Fruit fly (Drosophila melanogaster): ENCODE measurements around the gene CG14406.

The CG14406 gene

dm6 chrX:14952845-14953720 lies 42.4 kb upstream of the CG14406 start, which contains the start of gene pdgy (continued):
- TF ChIP-seq vri (GFP tag; optimal IDR thresholded peaks at IDR 0.05): peak; percentile 7
- TF ChIP-seq Blimp-1 (GFP tag; optimal IDR thresholded peaks at IDR 0.05): peak; percentile 58
- TF ChIP-seq net (GFP tag; optimal IDR thresholded peaks at IDR 0.05): peak; percentile 61
- peak; percentile 6; the same call in 1 of the 2 replicates for TF ChIP-seq CG11294 (GFP tag; IDR thresholded peaks at IDR 0.05)
- no peak for TF ChIP-seq CG11902 (GFP tag; optimal IDR thresholded peaks at IDR 0.05)
- TF ChIP-seq acj6 (GFP tag; optimal IDR thresholded peaks at IDR 0.05): no peak
- TF ChIP-seq CG3032 (tag; optimal IDR thresholded peaks at IDR 0.05): peak; percentile 31
- peak; percentile 76 for TF ChIP-seq CG7368 (GFP tag; optimal IDR thresholded peaks at IDR 0.05)
- peak; percentile 79 for TF ChIP-seq CG6163 (GFP tag; IDR thresholded peaks at IDR 0.05)
- peak; percentile 88 for TF ChIP-seq CG1621 (tag; optimal IDR thresholded peaks at IDR 0.05)

- TF ChIP-seq Sox15 (GFP tag; optimal IDR thresholded peaks at IDR 0.05) (peak; percentile 74), CG6854 (GFP tag; optimal IDR thresholded peaks at IDR 0.05) (peak; percentile 28), eg (GFP tag; IDR thresholded peaks at IDR 0.05) (peak; percentile 90), dac (GFP tag; optimal IDR thresholded peaks at IDR 0.05) (peak; percentile 66), fkh (GFP tag; optimal IDR thresholded peaks at IDR 0.05) (no peak), Gug (GFP tag; IDR thresholded peaks at IDR 0.05) (peak; percentile 83), topi (GFP tag; optimal IDR thresholded peaks at IDR 0.05) (peak; percentile 84), svp (GFP tag) (peak; percentile 91), Ets96B (tag; optimal IDR thresholded peaks at IDR 0.05) (peak; percentile 67), Sox102F (GFP tag; optimal IDR thresholded peaks at IDR 0.05) (peak; percentile 88), Eip93F (GFP tag; optimal IDR thresholded peaks at IDR 0.05) (peak; percentile 54), CG16779 (tag; optimal IDR thresholded peaks at IDR 0.05) (peak; percentile 63), CG31627 (GFP tag; optimal IDR thresholded peaks at IDR 0.05) (peak; percentile 86), Hr38 (GFP tag; optimal IDR thresholded peaks at IDR 0.05) (no peak), CG11902 (GFP tag; optimal IDR thresholded peaks at IDR 0.05) (peak; percentile 60), Hr39 (GFP tag; optimal IDR thresholded peaks at IDR 0.05) (peak; percentile 88), CG10631 (GFP tag; optimal IDR thresholded peaks at IDR 0.05) (peak; percentile 72), Ets21C (GFP tag; optimal IDR thresholded peaks at IDR 0.05) (peak; percentile 72), CG6792 (GFP tag; optimal IDR thresholded peaks at IDR 0.05) (peak; percentile 87), vri (GFP tag; optimal IDR thresholded peaks at IDR 0.05) (peak; percentile 78), CG3919 (GFP tag; optimal IDR thresholded peaks at IDR 0.05) (peak; percentile 88), CG8119 (GFP tag; IDR thresholded peaks at IDR 0.05) (peak; percentile 87), pdm3 (GFP tag; optimal IDR thresholded peaks at IDR 0.05) (peak; percentile 89), fd85E (GFP tag; optimal IDR thresholded peaks at IDR 0.05) (peak; percentile 81), CG6276 (GFP tag; optimal IDR thresholded peaks at IDR 0.05) (peak; percentile 69), Blimp-1 (GFP tag; optimal IDR thresholded peaks at IDR 0.05) (peak; percentile 36), fd59A (GFP tag; optimal IDR thresholded peaks at IDR 0.05) (peak; percentile 60), CG15336 (GFP tag; IDR thresholded peaks at IDR 0.05) (peak; percentile 92), ss (GFP tag; optimal IDR thresholded peaks at IDR 0.05) (no peak), Hr4 (GFP tag; optimal IDR thresholded peaks at IDR 0.05) (peak; percentile 82), OdsH (GFP tag; optimal IDR thresholded peaks at IDR 0.05) (peak; percentile 85), esn (GFP tag; optimal IDR thresholded peaks at IDR 0.05) (peak; percentile 87), Met (GFP tag; optimal IDR thresholded peaks at IDR 0.05) (peak; percentile 83), CG6808 (GFP tag; optimal IDR thresholded peaks at IDR 0.05) (no peak), CG1621 (tag; optimal IDR thresholded peaks at IDR 0.05) (peak; percentile 75), CG7368 (GFP tag; optimal IDR thresholded peaks at IDR 0.05) (peak; percentile 77), salr (GFP tag; optimal IDR thresholded peaks at IDR 0.05) (peak; percentile 62 to 90), CG10669 (GFP tag; optimal IDR thresholded peaks at IDR 0.05) (peak; percentile 69), CG8632 (GFP tag; optimal IDR thresholded peaks at IDR 0.05) (peak; percentile 75), achi (GFP tag; optimal IDR thresholded peaks at IDR 0.05) (peak; percentile 79), CG32006 (GFP tag; optimal IDR thresholded peaks at IDR 0.05) (peak; percentile 87), CG6163 (GFP tag; IDR thresholded peaks at IDR 0.05) (peak; percentile 92)
These were observed 41.6 kb upstream of the CG14406 start for dm6 chrX:14952097-14952844.
